Worm (Caenorhabditis elegans): Measurements from ENCODE around the gene VF13D12L.3.
A peak's percentile ranks its signal among the peaks of the same experiment; 100 is the strongest.

Gene VF13D12L.3

DNA sequence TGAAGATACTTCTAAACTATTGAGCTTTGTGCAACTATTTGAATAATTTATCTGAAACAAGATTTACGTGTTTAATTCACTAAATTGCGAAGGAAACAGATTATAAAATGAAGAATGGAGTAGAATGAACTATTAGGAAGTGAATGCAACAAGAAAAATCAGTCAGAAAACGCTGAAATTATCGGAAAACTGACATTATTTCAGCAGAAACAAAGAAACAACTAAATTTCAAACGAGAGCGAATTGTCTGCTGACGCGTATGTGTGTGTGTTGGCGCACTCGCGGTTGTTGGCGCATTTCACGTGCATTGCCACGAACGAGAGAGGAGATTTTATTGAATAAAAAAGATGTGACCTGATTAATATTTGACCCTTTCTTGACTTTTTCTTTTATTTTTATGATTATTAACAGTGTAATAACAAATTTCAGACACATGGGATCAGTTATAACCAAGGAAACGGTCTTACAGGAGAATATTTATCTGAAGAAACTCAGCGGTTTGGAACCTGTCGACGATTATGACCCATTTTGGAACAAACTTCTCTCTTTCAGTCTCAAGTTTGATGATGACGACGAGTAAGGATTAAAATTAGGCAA is 29.8 kb upstream of the VF13D12L.3 start, which contains the start of the genes trr-1 and C47D12.2 (continued):
- TF ChIP-seq B0336.3 (GFP tag; IDR thresholded peaks at IDR 0.05) (0 out of 2 replicates have a peak, but pooled peaks have one; percentile 18), mes-4 (tag; optimal IDR thresholded peaks at IDR 0.05) (no peak), pbrm-1 (GFP tag; IDR thresholded peaks at IDR 0.05) (0 out of 2 replicates have a peak, but pooled peaks have one; percentile 51), dpff-1 (tag; optimal IDR thresholded peaks at IDR 0.05) (no peak), egrh-3 (GFP tag; IDR thresholded peaks at IDR 0.05) (no peak), madf-8 (GFP tag; conservative IDR thresholded peaks at IDR 0.05) (no peak), hrde-1 (tag; optimal IDR thresholded peaks at IDR 0.05; ENCODE audit: borderline replicate concordance) (no peak), unc-130 (GFP tag; optimal IDR thresholded peaks at IDR 0.05) (no peak), akir-1 (GFP tag; optimal IDR thresholded peaks at IDR 0.05) (no peak), hlh-12 (tag; optimal IDR thresholded peaks at IDR 0.05) (no peak), F57A8.1 (GFP tag; optimal IDR thresholded peaks at IDR 0.05) (no peak), Y79H2A.3 (GFP tag; conservative IDR thresholded peaks at IDR 0.05) (no peak), lin-26 (GFP tag; IDR thresholded peaks at IDR 0.05) (no peak), snpc-3.4 (tag; optimal IDR thresholded peaks at IDR 0.05) (peak; percentile 5), nfya-1 (tag; optimal IDR thresholded peaks at IDR 0.05; ENCODE audit: borderline replicate concordance, insufficient read depth) (no peak)

- TF ChIP-seq attf-6 (GFP tag; IDR thresholded peaks at IDR 0.05): no peak
- TF ChIP-seq lsl-1 (GFP tag; optimal IDR thresholded peaks at IDR 0.05): peak; percentile 91
- no peak for TF ChIP-seq F10E7.11 (tag; optimal IDR thresholded peaks at IDR 0.05)
- TF ChIP-seq nhr-80 (tag; optimal IDR thresholded peaks at IDR 0.05): no peak
- no peak for TF ChIP-seq gei-17 (GFP tag; optimal IDR thresholded peaks at IDR 0.05)
- peak; percentile 12 for TF ChIP-seq xnd-1 (tag; optimal IDR thresholded peaks at IDR 0.05)
- peak; percentile 42; the same call in 1 of the 2 replicates for TF ChIP-seq madf-6 (GFP tag; IDR thresholded peaks at IDR 0.05)
- no peak for TF ChIP-seq mcd-1 (GFP tag; IDR thresholded peaks at IDR 0.05)
- TF ChIP-seq cebp-1 (GFP tag; IDR thresholded peaks at IDR 0.05): no peak
- peak; percentile 69 for TF ChIP-seq cebp-1 (tag; optimal IDR thresholded peaks at IDR 0.05)
- no peak for TF ChIP-seq lin-26 (GFP tag; IDR thresholded peaks at IDR 0.05)
- TF ChIP-seq nhr-90 (tag; optimal IDR thresholded peaks at IDR 0.05): no peak
- peak; percentile 63; the same call in 1 of the 2 replicates for TF ChIP-seq B0019.2 (GFP tag; conservative IDR thresholded peaks at IDR 0.05)
- TF ChIP-seq lin-40 (tag; optimal IDR thresholded peaks at IDR 0.05): no peak
- no peak for TF ChIP-seq ZK185.1 (tag; optimal IDR thresholded peaks at IDR 0.05; ENCODE audit: poor library complexity, severe bottlenecking)
Measured at ce11 chrII:11680220-11680619, 25.6 kb upstream of the VF13D12L.3 start.

DNA sequence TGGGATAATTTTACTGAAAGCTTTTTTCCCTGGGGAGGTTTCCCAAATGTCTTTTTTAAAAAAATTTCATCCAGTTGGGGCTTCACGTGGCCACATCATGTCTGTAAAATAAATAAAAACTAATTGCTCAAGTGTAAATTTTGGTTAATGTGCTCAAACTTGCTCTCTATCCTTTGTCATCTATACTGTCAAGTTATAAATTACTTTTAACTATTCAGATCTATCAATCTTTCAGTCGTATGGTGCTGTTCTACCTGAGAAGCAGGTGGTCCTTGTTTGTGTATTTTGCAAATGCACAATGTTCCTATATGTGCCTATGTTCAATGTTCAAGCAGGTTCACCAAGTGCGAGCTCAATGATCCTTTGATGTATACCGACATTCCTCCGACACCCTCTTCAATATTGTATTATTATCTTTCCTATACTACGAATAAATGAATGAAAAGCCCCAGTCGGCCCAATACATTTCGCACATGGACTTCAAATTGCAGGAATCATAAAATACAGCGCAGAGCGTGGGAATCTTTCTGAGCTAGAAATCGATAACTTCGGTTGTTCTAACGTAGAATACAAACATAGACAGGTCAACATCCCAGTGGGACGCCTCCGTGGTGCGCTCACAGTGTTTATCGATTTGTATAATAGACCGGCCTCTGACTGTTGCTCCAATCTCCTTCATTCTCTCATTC is 24.5 kb upstream of the VF13D12L.3 start, which contains the start of the genes sfxn-1.4 and C47D12.4:
Gene sfxn-1.4, minus strand, starts transcription at position 101 of the 689 bp plus-strand sequence.
Gene C47D12.4, plus strand, starts transcription at position 639 of the 689 bp plus-strand sequence.
- no peak for TF ChIP-seq let-607 (tag; optimal IDR thresholded peaks at IDR 0.05)
- no peak for TF ChIP-seq akir-1 (GFP tag; optimal IDR thresholded peaks at IDR 0.05)

- TF ChIP-seq F57A8.1 (GFP tag; optimal IDR thresholded peaks at IDR 0.05) (no peak), Y56A3A.18 (GFP tag; IDR thresholded peaks at IDR 0.05) (no peak), attf-6 (GFP tag; IDR thresholded peaks at IDR 0.05) (no peak), pbrm-1 (GFP tag; IDR thresholded peaks at IDR 0.05) (no peak), zfh-2 (GFP tag; conservative IDR thresholded peaks at IDR 0.05) (no peak), rpc-1 (optimal IDR thresholded peaks at IDR 0.05) (no peak), rpc-1 (tag; optimal IDR thresholded peaks at IDR 0.05) (no peak), him-1 (tag; optimal IDR thresholded peaks at IDR 0.05) (no peak), madf-6 (GFP tag; IDR thresholded peaks at IDR 0.05) (no peak)
Measured at ce11 chrII:11685177-11685576, 20.6 kb upstream of the VF13D12L.3 start, which contains the start of gene C47D12.5. Gene C47D12.5 (minus strand): TSS chrII:11685277.

All from whole organism, young adult.